Worm (Caenorhabditis elegans) whole organism, late embryonic: ENCODE measurements around the gene fbxa-73.

ENCODE experiments used
- ama-1 ChIP-seq: fragments of 150-350 bp; optimal IDR thresholded peaks from 2 replicates; lab custom pipeline; 2014
- unc-55 ChIP-seq: sonication (generic microtip); optimal IDR thresholded peaks from 2 replicates; lab custom pipeline; 2017; ENCODE audit warnings: missing biosample characterization, missing genetic modification reagents, missing genetic modification characterization

DNA sequence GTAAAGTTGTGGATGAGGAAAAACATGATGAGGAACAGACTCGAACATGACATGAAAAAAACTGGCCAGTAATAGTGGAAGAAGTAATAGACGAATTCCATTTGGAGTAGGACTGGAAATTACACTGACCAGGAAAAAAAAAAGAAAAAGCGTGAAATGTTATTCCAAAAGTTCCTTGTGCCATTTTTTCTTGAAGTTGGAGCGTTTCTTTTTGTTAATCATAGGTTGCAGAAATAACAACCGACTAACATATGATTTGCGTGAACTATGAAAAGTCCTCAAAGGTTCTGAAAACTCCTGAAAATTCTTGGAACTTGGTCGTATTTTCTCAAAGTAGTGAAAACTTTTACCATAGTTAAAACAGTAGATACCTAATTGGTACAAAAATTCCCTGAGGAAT, 7.5 kb upstream of the fbxa-73 start, which contains the start of gene srd-67:
- no peak for TF ChIP-seq ama-1 (lab: Kevin White, UChicago)
- TF ChIP-seq unc-55 (GFP tag; lab: Kevin White, UChicago) = no peak
